Fruit fly (Drosophila melanogaster): Measurements from ENCODE around the gene Ndae1.
A peak's percentile ranks its signal among the peaks of the same experiment; 100 is the strongest.

Gene Ndae1

dm6 chr2L:7199635-7200110 is 49.5 kb downstream of the Ndae1 start (continued):
- peak; percentile 56 for TF ChIP-seq CG6163 (GFP tag; IDR thresholded peaks at IDR 0.05)
- TF ChIP-seq CG11294 (GFP tag; IDR thresholded peaks at IDR 0.05) = no peak
- TF ChIP-seq Hr4 (GFP tag; optimal IDR thresholded peaks at IDR 0.05) = peak; percentile 52
- TF ChIP-seq Eip93F (GFP tag; optimal IDR thresholded peaks at IDR 0.05) = no peak
- no peak for TF ChIP-seq CG6854 (GFP tag; optimal IDR thresholded peaks at IDR 0.05)
- peak; percentile 56 for TF ChIP-seq CG6276 (GFP tag; optimal IDR thresholded peaks at IDR 0.05)
- peak; percentile 70 for TF ChIP-seq CG8632 (GFP tag; optimal IDR thresholded peaks at IDR 0.05)
- peak; percentile 23 for TF ChIP-seq CG6808 (GFP tag; optimal IDR thresholded peaks at IDR 0.05)

DNA sequence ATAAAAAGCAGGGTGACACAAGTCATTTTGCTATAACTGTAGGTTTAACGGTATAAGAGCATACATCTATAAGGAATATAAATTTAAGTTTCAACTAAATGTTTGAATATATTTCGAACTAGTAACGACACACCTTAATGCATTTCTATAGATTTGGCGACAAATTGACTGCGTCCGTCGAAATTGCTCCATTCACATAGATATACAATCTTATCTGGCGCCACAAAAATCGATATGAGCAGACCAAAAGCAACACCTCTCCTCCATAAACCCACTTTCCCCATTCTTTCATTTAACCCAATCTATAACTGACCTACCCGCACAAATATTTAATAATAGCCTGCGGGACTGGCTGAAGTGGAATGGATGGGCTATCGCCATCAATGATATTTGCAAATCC is 50.5 kb downstream of the Ndae1 start:
- 0 out of 3 replicates have a peak, but pooled peaks have one; percentile 34 for TF ChIP-seq CG6163 (GFP tag; IDR thresholded peaks at IDR 0.05)
- TF ChIP-seq achi (GFP tag; optimal IDR thresholded peaks at IDR 0.05) = no peak
- TF ChIP-seq CG11762 (GFP tag; optimal IDR thresholded peaks at IDR 0.05; ENCODE audit: insufficient read depth) = no peak
- TF ChIP-seq Sox14 (GFP tag; optimal IDR thresholded peaks at IDR 0.05) = no peak
- TF ChIP-seq CG16779 (tag; optimal IDR thresholded peaks at IDR 0.05) = no peak
- no peak for TF ChIP-seq Hr39 (GFP tag; optimal IDR thresholded peaks at IDR 0.05)
- TF ChIP-seq svp (GFP tag) = no peak
- TF ChIP-seq CG9139 (GFP tag; optimal IDR thresholded peaks at IDR 0.05) = no peak
- peak; percentile 23 for TF ChIP-seq acj6 (GFP tag; optimal IDR thresholded peaks at IDR 0.05)
- peak; percentile 33; the same call in 1 of the 2 replicates for TF ChIP-seq CG15336 (GFP tag; IDR thresholded peaks at IDR 0.05)
- TF ChIP-seq CG3919 (GFP tag; optimal IDR thresholded peaks at IDR 0.05) = no peak
- no peak for TF ChIP-seq Ets21C (GFP tag; optimal IDR thresholded peaks at IDR 0.05)
- TF ChIP-seq Eip93F (GFP tag; optimal IDR thresholded peaks at IDR 0.05) = peak; percentile 9
- no peak for TF ChIP-seq Gug (GFP tag; IDR thresholded peaks at IDR 0.05)
- TF ChIP-seq fd59A (GFP tag; optimal IDR thresholded peaks at IDR 0.05) = no peak
- no peak for TF ChIP-seq Lpt (GFP tag; optimal IDR thresholded peaks at IDR 0.05)
- peak; percentile 39 for TF ChIP-seq vri (GFP tag; optimal IDR thresholded peaks at IDR 0.05)
- TF ChIP-seq CG32006 (GFP tag; optimal IDR thresholded peaks at IDR 0.05) = peak; percentile 17
- no peak for TF ChIP-seq Eip75B (GFP tag; optimal IDR thresholded peaks at IDR 0.05)
- 0 out of 3 replicates have a peak, but pooled peaks have one; percentile 22 for TF ChIP-seq CG8119 (GFP tag; IDR thresholded peaks at IDR 0.05)
- TF ChIP-seq CG3032 (tag; optimal IDR thresholded peaks at IDR 0.05) = no peak
- peak; percentile 0 for TF ChIP-seq Smox (GFP tag; optimal IDR thresholded peaks at IDR 0.05)
- TF ChIP-seq CG6808 (GFP tag; optimal IDR thresholded peaks at IDR 0.05) = no peak
- no peak for TF ChIP-seq Sox15 (GFP tag; optimal IDR thresholded peaks at IDR 0.05)
- TF ChIP-seq CG7368 (GFP tag; optimal IDR thresholded peaks at IDR 0.05) = no peak
- TF ChIP-seq lz (GFP tag; optimal IDR thresholded peaks at IDR 0.05) = peak; percentile 5
- no peak for TF ChIP-seq CG8319 (GFP tag; optimal IDR thresholded peaks at IDR 0.05)
- TF ChIP-seq dsx (GFP tag; optimal IDR thresholded peaks at IDR 0.05; ENCODE audit: poor library complexity, severe bottlenecking) = no peak
- no peak for TF ChIP-seq Hr38 (GFP tag; optimal IDR thresholded peaks at IDR 0.05)
- TF ChIP-seq CG34406 (GFP tag; optimal IDR thresholded peaks at IDR 0.05) = no peak
- TF ChIP-seq CG10669 (GFP tag; optimal IDR thresholded peaks at IDR 0.05) = no peak
- TF ChIP-seq esn (GFP tag; optimal IDR thresholded peaks at IDR 0.05) = peak; percentile 3
- TF ChIP-seq Sox102F (GFP tag; optimal IDR thresholded peaks at IDR 0.05) = peak; percentile 13
- TF ChIP-seq Blimp-1 (GFP tag; optimal IDR thresholded peaks at IDR 0.05) = no peak

DNA sequence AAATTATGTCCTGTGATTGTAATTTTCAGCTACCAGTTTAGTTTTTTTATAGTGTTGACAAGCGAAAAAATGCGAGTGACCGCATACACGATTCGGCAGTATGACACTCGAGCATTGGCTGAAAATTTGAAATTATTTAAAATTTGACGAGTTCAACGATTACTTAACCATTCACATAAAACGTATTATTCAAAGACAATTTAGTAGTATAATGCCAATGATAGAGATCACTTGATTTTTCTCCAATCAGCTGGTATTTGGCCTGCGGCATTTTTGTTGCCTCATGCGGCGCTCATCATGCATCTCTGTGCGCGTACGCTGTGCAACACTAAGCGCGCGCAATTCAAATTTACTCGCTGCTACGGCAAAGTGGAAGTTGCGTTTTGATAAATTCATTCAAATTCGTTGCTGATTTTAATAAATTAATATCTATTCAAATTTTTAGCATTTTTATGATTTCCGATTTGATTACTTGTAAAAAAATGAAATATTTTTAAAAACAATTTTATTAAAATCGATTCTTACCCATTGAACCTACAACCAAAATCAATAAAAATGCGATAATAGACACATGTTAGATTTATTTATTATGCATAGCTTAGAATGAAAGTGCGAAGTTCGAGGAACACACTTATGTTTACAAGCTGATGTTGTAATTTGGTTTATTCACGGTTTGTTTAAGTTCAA is 54.6 kb downstream of the Ndae1 start, which contains the start of gene CG4497:
Gene CG4497, minus strand, starts transcription at position 238 of the 687 bp plus-strand sequence.
- TF ChIP-seq Ets96B (tag; optimal IDR thresholded peaks at IDR 0.05) = peak; percentile 77
- TF ChIP-seq Eip75B (GFP tag; optimal IDR thresholded peaks at IDR 0.05) = peak; percentile 86
- TF ChIP-seq fkh (GFP tag; optimal IDR thresholded peaks at IDR 0.05) = peak; percentile 36
- TF ChIP-seq dac (GFP tag; optimal IDR thresholded peaks at IDR 0.05) = peak; percentile 80
- peak; percentile 46 for TF ChIP-seq CG6854 (GFP tag; optimal IDR thresholded peaks at IDR 0.05)
- peak; percentile 85 for TF ChIP-seq CG3032 (tag; optimal IDR thresholded peaks at IDR 0.05)
- peak; percentile 67 for TF ChIP-seq fd59A (GFP tag; optimal IDR thresholded peaks at IDR 0.05)
- peak; percentile 93 for TF ChIP-seq lz (GFP tag; optimal IDR thresholded peaks at IDR 0.05)
- TF ChIP-seq CG11762 (GFP tag; optimal IDR thresholded peaks at IDR 0.05; ENCODE audit: insufficient read depth) = peak; percentile 79
- peak; percentile 94 for TF ChIP-seq esn (GFP tag; optimal IDR thresholded peaks at IDR 0.05)
- peak; percentile 93 for TF ChIP-seq svp (GFP tag)
- TF ChIP-seq CG10631 (GFP tag; optimal IDR thresholded peaks at IDR 0.05) = peak; percentile 93
- TF ChIP-seq CG6792 (GFP tag; optimal IDR thresholded peaks at IDR 0.05) = peak; percentile 79
- peak; percentile 92 for TF ChIP-seq pdm3 (GFP tag; optimal IDR thresholded peaks at IDR 0.05)
- peak; percentile 89 for TF ChIP-seq CG11902 (GFP tag; optimal IDR thresholded peaks at IDR 0.05)
- TF ChIP-seq CG8319 (GFP tag; optimal IDR thresholded peaks at IDR 0.05) = peak; percentile 83
- peak; percentile 84 for TF ChIP-seq Smox (GFP tag; optimal IDR thresholded peaks at IDR 0.05)
- peak; percentile 87 for TF ChIP-seq CG32006 (GFP tag; optimal IDR thresholded peaks at IDR 0.05)
- peak; percentile 84 for TF ChIP-seq Sox102F (GFP tag; optimal IDR thresholded peaks at IDR 0.05)

All from whole organism, prepupa.